Worm (Caenorhabditis elegans) whole organism, young adult: ENCODE measurements around the gene srr-4.
A peak's percentile ranks its signal among the peaks of the same experiment; 100 is the strongest.

Experiments used
- F22D6.2 ChIP-seq: sonication (generic microtip); optimal IDR thresholded peaks from 2 replicates; lab custom pipeline; 2016; ENCODE audit warnings: mild to moderate bottlenecking, missing genetic modification characterization, missing compliant biosample characterization
- F23B12.7 ChIP-seq: sonication (generic microtip); optimal IDR thresholded peaks from 2 replicates; lab custom pipeline; 2017; ENCODE audit warnings: missing genetic modification characterization, mild to moderate bottlenecking, missing compliant biosample characterization, antibody characterized with exemption, moderate library complexity; ENCODE audit not compliant: insufficient read depth
- F49E8.2 ChIP-seq: sonication (generic microtip); optimal IDR thresholded peaks from 3 replicates; lab custom pipeline; 2017; ENCODE audit warnings: missing genetic modification characterization, mild to moderate bottlenecking, missing compliant biosample characterization, antibody characterized with exemption, moderate library complexity; ENCODE audit not compliant: insufficient read depth
- F52B5.7 ChIP-seq: sonication (generic microtip); optimal IDR thresholded peaks from 2 replicates; lab custom pipeline; 2016; ENCODE audit warnings: mild to moderate bottlenecking, missing genetic modification characterization, missing compliant biosample characterization
- F57C9.4 ChIP-seq: sonication (generic microtip); optimal IDR thresholded peaks from 2 replicates; lab custom pipeline; 2017; ENCODE audit warnings: mild to moderate bottlenecking, missing genetic modification characterization, missing compliant biosample characterization
- K11D2.4 ChIP-seq: fragments of 200-800 bp; sonication (Bioruptor generic); IDR thresholded peaks from 2 replicates; pipeline ENCODE4 v1.3.6; 2022; ENCODE audit warnings: missing genetic modification reagents, missing genetic modification characterization, missing compliant biosample characterization
- K12H6.12 ChIP-seq: fragments of 200-800 bp; sonication (Bioruptor generic); optimal IDR thresholded peaks from 2 replicates; lab custom pipeline; 2018; ENCODE audit warnings: mild to moderate bottlenecking, missing genetic modification characterization, missing compliant biosample characterization
- T26A5.8 ChIP-seq: sonication (generic microtip); optimal IDR thresholded peaks from 2 replicates; lab custom pipeline; 2016; ENCODE audit warnings: missing genetic modification characterization, missing compliant biosample characterization
- Y53F4B.3 ChIP-seq: fragments of 200-800 bp; sonication (Bioruptor generic); IDR thresholded peaks from 2 replicates; pipeline ENCODE4 v1.3.6; 2022; ENCODE audit warnings: missing genetic modification reagents, missing genetic modification characterization, missing compliant biosample characterization
- Y56A3A.18 ChIP-seq: fragments of 200-800 bp; sonication (Bioruptor generic); IDR thresholded peaks from 2 replicates; pipeline ENCODE4 v1.3.6; 2022; ENCODE audit warnings: missing genetic modification reagents, missing genetic modification characterization, missing compliant biosample characterization
- Y67H2A.10 ChIP-seq: fragments of 200-800 bp; sonication (Bioruptor generic); conservative IDR thresholded peaks from 2 replicates; pipeline ENCODE4 v1.3.6; 2022; ENCODE audit warnings: missing genetic modification reagents, missing genetic modification characterization, missing compliant biosample characterization
- Y95B8A.8 ChIP-seq: fragments of 200-800 bp; sonication (Bioruptor generic); IDR thresholded peaks from 2 replicates; pipeline ENCODE4 v1.3.6; 2022; ENCODE audit warnings: missing genetic modification reagents, missing genetic modification characterization, missing compliant biosample characterization
- ceh-100 ChIP-seq: fragments of 200-800 bp; sonication (Bioruptor generic); IDR thresholded peaks from 2 replicates; pipeline ENCODE4 v1.3.6; 2022; ENCODE audit warnings: missing genetic modification reagents, missing genetic modification characterization, missing compliant biosample characterization
- ceh-58 ChIP-seq: fragments of 200-800 bp; sonication (Bioruptor generic); IDR thresholded peaks from 2 replicates; pipeline ENCODE4 v1.3.6; 2022; ENCODE audit warnings: missing genetic modification characterization, missing compliant biosample characterization
- die-1 ChIP-seq: sonication (generic microtip); optimal IDR thresholded peaks from 2 replicates; lab custom pipeline; 2016; ENCODE audit warnings: missing genotype, mild to moderate bottlenecking, missing genetic modification characterization, missing compliant biosample characterization
- dpff-1 ChIP-seq: sonication (generic microtip); optimal IDR thresholded peaks from 2 replicates; lab custom pipeline; 2017; ENCODE audit warnings: mild to moderate bottlenecking, missing genetic modification characterization, missing compliant biosample characterization
- egl-18 ChIP-seq: fragments of 200-800 bp; sonication (Bioruptor generic); IDR thresholded peaks from 2 replicates; pipeline ENCODE4 v1.3.6; 2022; ENCODE audit warnings: missing genetic modification reagents, missing genetic modification characterization, missing compliant biosample characterization
- egl-44 ChIP-seq: fragments of 200-800 bp; sonication (Bioruptor generic); IDR thresholded peaks from 2 replicates; pipeline ENCODE4 v1.3.6; 2022; ENCODE audit warnings: missing genetic modification reagents, missing genetic modification characterization, missing compliant biosample characterization
- ets-4 ChIP-seq: fragments of 200-800 bp; sonication (Bioruptor generic); optimal IDR thresholded peaks from 2 replicates; lab custom pipeline; 2018; ENCODE audit warnings: mild to moderate bottlenecking, missing genetic modification characterization, missing compliant biosample characterization
- him-1 ChIP-seq: sonication (generic microtip); optimal IDR thresholded peaks from 2 replicates; lab custom pipeline; 2016; ENCODE audit warnings: missing genotype, missing genetic modification reagents, missing genetic modification characterization, missing compliant biosample characterization
- hlh-12 ChIP-seq: sonication (generic microtip); optimal IDR thresholded peaks from 2 replicates; lab custom pipeline; 2016; ENCODE audit warnings: missing genetic modification characterization, missing compliant biosample characterization
- hlh-26 ChIP-seq: fragments of 200-800 bp; sonication (Bioruptor generic); conservative IDR thresholded peaks from 2 replicates; pipeline ENCODE4 v1.3.6; 2022; ENCODE audit warnings: missing genetic modification reagents, missing genetic modification characterization, missing compliant biosample characterization
- hmg-20 ChIP-seq: fragments of 200-800 bp; sonication (Bioruptor generic); IDR thresholded peaks from 2 replicates; pipeline ENCODE4 v1.3.6; 2022; ENCODE audit warnings: missing genetic modification reagents, missing genetic modification characterization, missing compliant biosample characterization
- hsf-1 ChIP-seq: fragments of 200-800 bp; sonication (Bioruptor generic); IDR thresholded peaks from 2 replicates; pipeline ENCODE4 v1.3.6; 2022; ENCODE audit warnings: missing genetic modification reagents, missing genetic modification characterization, missing compliant biosample characterization
- lag-1 ChIP-seq: fragments of 200-800 bp; sonication (Bioruptor generic); IDR thresholded peaks from 2 replicates; pipeline ENCODE4 v1.3.6; 2022; ENCODE audit warnings: missing genetic modification reagents, missing genetic modification characterization, missing compliant biosample characterization
- let-526 ChIP-seq: fragments of 200-800 bp; sonication (Bioruptor generic); IDR thresholded peaks from 2 replicates; pipeline ENCODE4 v1.3.6; 2022; ENCODE audit warnings: missing genetic modification reagents, missing genetic modification characterization, missing compliant biosample characterization
- lin-26 ChIP-seq: fragments of 200-800 bp; sonication (Bioruptor generic); IDR thresholded peaks from 2 replicates; pipeline ENCODE4 v1.3.6; 2022; ENCODE audit warnings: missing genetic modification reagents, missing genetic modification characterization, missing compliant biosample characterization
- lin-54 ChIP-seq: fragments of 200-800 bp; sonication (Bioruptor generic); optimal IDR thresholded peaks from 2 replicates; lab custom pipeline; 2018; ENCODE audit warnings: mild to moderate bottlenecking, missing genetic modification characterization, missing compliant biosample characterization
- madf-3 ChIP-seq: fragments of 200-800 bp; sonication (Bioruptor generic); IDR thresholded peaks from 2 replicates; pipeline ENCODE4 v1.3.6; 2022; ENCODE audit warnings: missing genetic modification reagents, missing genetic modification characterization, missing compliant biosample characterization
- mxl-1 ChIP-seq: sonication (generic microtip); optimal IDR thresholded peaks from 2 replicates; lab custom pipeline; 2016; ENCODE audit warnings: missing genetic modification characterization, missing compliant biosample characterization
- nfya-2 ChIP-seq: fragments of 200-800 bp; sonication (Bioruptor generic); IDR thresholded peaks from 2 replicates; pipeline ENCODE4 v1.3.6; 2022; ENCODE audit warnings: missing genetic modification reagents, missing genetic modification characterization, missing compliant biosample characterization
- nhr-27 ChIP-seq: fragments of 200-800 bp; sonication (Bioruptor generic); optimal IDR thresholded peaks from 2 replicates; lab custom pipeline; 2018; ENCODE audit warnings: mild to moderate bottlenecking, missing genetic modification characterization, moderate library complexity, missing compliant biosample characterization
- nhr-80 ChIP-seq: sonication (generic microtip); optimal IDR thresholded peaks from 2 replicates; lab custom pipeline; 2016; ENCODE audit warnings: missing genetic modification characterization, missing compliant biosample characterization
- sea-2 ChIP-seq: fragments of 200-800 bp; sonication (Bioruptor generic); IDR thresholded peaks from 2 replicates; pipeline ENCODE4 v1.3.6; 2022; ENCODE audit warnings: missing genetic modification characterization, missing compliant biosample characterization
- snpc-4 ChIP-seq, 5 experiments: fragments of 150-350 bp in 1 of 5; sonication (generic microtip) in 4 of 5; optimal IDR thresholded peaks; 2 replicates each; lab custom pipeline; 2014 to 2018; ENCODE audit warnings: missing genetic modification characterization in 5 of 5, missing biosample characterization in 3 of 5, antibody characterized with exemption in 2 of 5, mild to moderate bottlenecking in 2 of 5, missing compliant biosample characterization in 2 of 5, missing genotype in 2 of 5, moderate library complexity in 2 of 5, missing genetic modification reagents in 1 of 5
- ztf-26 ChIP-seq: sonication (generic microtip); optimal IDR thresholded peaks from 2 replicates; lab custom pipeline; 2017; ENCODE audit warnings: missing genetic modification characterization, missing compliant biosample characterization
- ztf-6 ChIP-seq: fragments of 200-800 bp; sonication (Bioruptor generic); IDR thresholded peaks from 2 replicates; pipeline ENCODE4 v1.3.6; 2022; ENCODE audit warnings: missing genetic modification reagents, missing genetic modification characterization, missing compliant biosample characterization

The srr-4 gene

DNA sequence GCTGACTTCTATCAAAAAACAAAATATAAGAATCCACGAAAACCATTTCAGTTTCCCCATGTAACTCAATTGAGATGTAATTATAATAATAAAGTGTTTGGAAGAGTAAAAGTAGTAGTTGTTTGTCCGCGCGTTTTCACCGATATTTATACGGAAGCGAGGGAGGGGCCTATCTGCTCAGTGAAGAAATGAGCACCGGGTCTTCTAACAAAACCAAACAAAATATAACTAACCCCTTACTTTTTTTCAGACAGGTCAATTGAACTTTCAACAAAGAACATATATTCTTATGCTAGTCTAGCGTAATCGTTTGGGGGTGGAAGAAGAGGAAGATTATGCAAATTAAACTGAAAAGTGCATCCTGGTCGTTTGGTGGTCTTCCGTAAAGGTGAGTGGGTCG is 23.9 kb upstream of the srr-4 start, which contains the start of gene ncx-9:
Gene ncx-9, minus strand, starts transcription at position 101 of the 400 bp plus-strand sequence.
- TF ChIP-seq ztf-6: no peak
- TF ChIP-seq T26A5.8 (tag; lab: Kevin White, UChicago): no peak
- TF ChIP-seq hlh-26: no peak
- TF ChIP-seq hlh-12 (tag; lab: Kevin White, UChicago): no peak
- TF ChIP-seq Y67H2A.10 (GFP tag; lab: Robert Waterston, UW): no peak
- no peak for TF ChIP-seq ceh-100
- TF ChIP-seq egl-44 (GFP tag; lab: Robert Waterston, UW): no peak
- no peak for TF ChIP-seq F23B12.7 (tag; lab: Kevin White, UChicago)
- no peak for TF ChIP-seq snpc-4 (GFP tag; optimal IDR thresholded peaks at IDR 0.05; lab: Kevin White, UChicago)
- no peak for TF ChIP-seq snpc-4 (tag; optimal IDR thresholded peaks at IDR 0.05; lab: Kevin White, UChicago)
- TF ChIP-seq F52B5.7: no peak
- no peak for TF ChIP-seq egl-18 (GFP tag; lab: Robert Waterston, UW)
- no peak for TF ChIP-seq dpff-1 (tag; lab: Kevin White, UChicago)
- TF ChIP-seq Y56A3A.18: no peak
- TF ChIP-seq madf-3: no peak
- no peak for TF ChIP-seq ztf-26
- no peak for TF ChIP-seq die-1
- no peak for TF ChIP-seq him-1
- no peak for TF ChIP-seq mxl-1 (tag; lab: Kevin White, UChicago)

DNA sequence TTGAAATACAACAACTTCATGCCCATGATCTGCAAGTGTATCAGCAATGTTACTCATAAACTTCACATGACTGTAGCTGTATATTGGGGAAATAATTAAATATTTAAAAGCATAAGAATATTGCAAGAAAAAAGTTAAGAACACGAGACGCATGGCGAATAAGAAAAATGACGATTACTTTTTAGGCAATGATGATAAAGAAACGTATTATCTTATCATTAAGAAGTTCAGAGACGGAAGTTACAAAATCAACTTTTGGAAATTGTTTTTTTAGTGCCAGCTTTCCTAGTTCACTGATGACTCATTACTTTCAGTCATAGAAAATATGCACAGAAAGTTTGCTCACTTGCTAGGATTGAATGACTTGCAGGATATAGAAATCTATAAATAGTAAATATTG is 18.6 kb upstream of the srr-4 start, which contains the start of gene ugt-7:
Gene ugt-7, minus strand, starts transcription at position 161 of the 400 bp plus-strand sequence.
- TF ChIP-seq lin-26 (GFP tag; lab: Robert Waterston, UW) (no peak), ets-4 (GFP tag; lab: Kevin White, UChicago) (no peak), nhr-80 (tag; lab: Kevin White, UChicago) (peak; percentile 31), Y53F4B.3 (GFP tag; lab: Robert Waterston, UW) (no peak), let-526 (GFP tag; lab: Robert Waterston, UW) (no peak), F49E8.2 (tag; lab: Kevin White, UChicago) (no peak), nhr-27 (tag; lab: Kevin White, UChicago) (no peak)

DNA sequence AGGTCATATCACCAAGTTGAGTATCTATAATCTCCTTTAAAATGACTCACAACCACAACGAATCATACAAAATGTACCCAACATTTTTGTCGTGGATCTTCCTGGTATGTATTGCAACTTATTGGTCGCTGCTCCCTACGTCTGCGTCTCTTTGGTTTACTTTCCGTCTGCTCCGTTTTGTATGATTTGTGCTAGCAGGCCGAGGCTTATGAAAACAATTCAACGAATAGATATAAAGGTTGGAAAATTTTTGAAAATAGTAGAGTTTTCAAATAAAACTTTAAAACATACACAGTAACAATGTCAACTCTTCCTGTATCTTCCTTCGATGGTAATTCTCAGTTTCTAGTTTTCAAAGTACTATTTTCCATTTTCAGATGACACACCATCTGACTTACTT is 17.6 kb upstream of the srr-4 start, which contains the start of gene srr-8:
Gene srr-8, plus strand, starts transcription at position 301 of the 400 bp plus-strand sequence.
- TF ChIP-seq madf-3 (no peak), hmg-20 (no peak), F22D6.2 (tag; lab: Kevin White, UChicago) (no peak), Y95B8A.8 (GFP tag; lab: Robert Waterston, UW) (no peak), lag-1 (GFP tag; lab: Robert Waterston, UW) (no peak), him-1 (no peak), ceh-58 (no peak), Y53F4B.3 (GFP tag; lab: Robert Waterston, UW) (no peak), snpc-4 (GFP tag; optimal IDR thresholded peaks at IDR 0.05; lab: Kevin White, UChicago) (no peak), snpc-4 (tag; optimal IDR thresholded peaks at IDR 0.05; lab: Kevin White, UChicago) (no peak), K11D2.4 (GFP tag; lab: Robert Waterston, UW) (no peak), nfya-2 (GFP tag; lab: Robert Waterston, UW) (no peak), sea-2 (GFP tag; lab: Robert Waterston, UW) (no peak), K12H6.12 (no peak), hsf-1 (GFP tag; lab: Robert Waterston, UW) (no peak), ztf-26 (no peak), F57C9.4 (no peak), lin-54 (GFP tag; lab: Kevin White, UChicago) (no peak)
